In genomic region chrII:13717393-13718367, ce11 we compare ENCODE assay signal across 2 worm cellular contexts.
TF ChIP-seq lines count a peak whose summit lies in the region.

No protein-coding gene starts in this region.

TF ChIP-seq in whole organism, L4 larva, 104 proteins besides CTCF, POLR2A, EP300 and RAD21 (continued from another document):
- TF ChIP-seq lin-39 (tag; optimal IDR thresholded peaks at IDR 0.05; lab: Kevin White, UChicago), result no peak
- TF ChIP-seq Y48G9A.11 (GFP tag; IDR thresholded peaks at IDR 0.05; lab: Robert Waterston, UW), result 0 out of 2 replicates have a peak, but pooled peaks have one; percentile 26
- no peak for TF ChIP-seq mdl-1 (tag; optimal IDR thresholded peaks at IDR 0.05; lab: Kevin White, UChicago)
- TF ChIP-seq nhr-41 (GFP tag; IDR thresholded peaks at IDR 0.05; lab: Robert Waterston, UW), result no peak
- TF ChIP-seq F26F4.8 (GFP tag; conservative IDR thresholded peaks at IDR 0.05; lab: Robert Waterston, UW), result no peak
- no peak for TF ChIP-seq F44E2.7 (GFP tag; IDR thresholded peaks at IDR 0.05; lab: Robert Waterston, UW)
- no peak for TF ChIP-seq unc-39 (tag; optimal IDR thresholded peaks at IDR 0.05; lab: Kevin White, UChicago)
- TF ChIP-seq snpc-4 (tag; optimal IDR thresholded peaks at IDR 0.05; lab: Kevin White, UChicago), result no peak
- no peak for TF ChIP-seq daf-16 (GFP tag; optimal IDR thresholded peaks at IDR 0.05; lab: Kevin White, UChicago)
- no peak for TF ChIP-seq daf-16 (tag; optimal IDR thresholded peaks at IDR 0.05; lab: Kevin White, UChicago)
- TF ChIP-seq ceh-44 (GFP tag; IDR thresholded peaks at IDR 0.05; lab: Robert Waterston, UW), result no peak
- TF ChIP-seq nhr-76 (tag; optimal IDR thresholded peaks at IDR 0.05; lab: Kevin White, UChicago), result no peak
- no peak for TF ChIP-seq hif-1 (tag; optimal IDR thresholded peaks at IDR 0.05; lab: Kevin White, UChicago)
- TF ChIP-seq nhr-77 (tag; optimal IDR thresholded peaks at IDR 0.05; lab: Kevin White, UChicago), result no peak
- TF ChIP-seq php-3 (GFP tag; IDR thresholded peaks at IDR 0.05; lab: Robert Waterston, UW), result no peak
- TF ChIP-seq tag-97 (GFP tag; IDR thresholded peaks at IDR 0.05; lab: Robert Waterston, UW), result no peak
- no peak for TF ChIP-seq gei-8 (GFP tag; optimal IDR thresholded peaks at IDR 0.05; lab: Kevin White, UChicago)
- no peak for TF ChIP-seq zfp-3 (GFP tag; conservative IDR thresholded peaks at IDR 0.05; lab: Robert Waterston, UW)
- no peak for TF ChIP-seq mxl-2 (GFP tag; conservative IDR thresholded peaks at IDR 0.05; lab: Robert Waterston, UW)
- no peak for TF ChIP-seq ces-1 (GFP tag; optimal IDR thresholded peaks at IDR 0.05; lab: Kevin White, UChicago)
- no peak for TF ChIP-seq lim-7 (GFP tag; IDR thresholded peaks at IDR 0.05; lab: Robert Waterston, UW)
- no peak for TF ChIP-seq ama-1 (optimal IDR thresholded peaks at IDR 0.05; lab: Kevin White, UChicago)

TF ChIP-seq in whole organism, young adult, 124 proteins besides CTCF, POLR2A, EP300 and RAD21 (continued from another document):
- TF ChIP-seq F23B12.7 (tag; optimal IDR thresholded peaks at IDR 0.05; lab: Kevin White, UChicago; ENCODE audit: insufficient read depth), result no peak
- TF ChIP-seq ztf-22 (GFP tag; optimal IDR thresholded peaks at IDR 0.05; lab: Kevin White, UChicago), result no peak
- TF ChIP-seq sptf-2 (GFP tag; optimal IDR thresholded peaks at IDR 0.05; lab: Kevin White, UChicago), result no peak
- peak; percentile 30; the same call in 1 of the 2 replicates for TF ChIP-seq zfh-2 (GFP tag; conservative IDR thresholded peaks at IDR 0.05; lab: Robert Waterston, UW)
- no peak for TF ChIP-seq ceh-91 (GFP tag; IDR thresholded peaks at IDR 0.05; lab: Robert Waterston, UW)
- TF ChIP-seq hrde-1 (tag; optimal IDR thresholded peaks at IDR 0.05; lab: Kevin White, UChicago; ENCODE audit: borderline replicate concordance), result no peak
- TF ChIP-seq lin-26 (GFP tag; IDR thresholded peaks at IDR 0.05; lab: Robert Waterston, UW), result peak; percentile 92
- peak; percentile 80 for TF ChIP-seq hmg-1.2 (GFP tag; IDR thresholded peaks at IDR 0.05; lab: Robert Waterston, UW)
